Fruit fly (Drosophila melanogaster) whole organism, pupa: ENCODE results near the gene CG33270.

Source experiments
- CG10348 ChIP-seq: fragments of 200-800 bp; sonication (Bioruptor generic); IDR thresholded peaks from 2 replicates; pipeline ENCODE4 v1.3.6; 2022; ENCODE audit warnings: missing biosample characterization, missing genetic modification characterization
- CG12605 ChIP-seq: fragments of 200-800 bp; sonication (Bioruptor generic); IDR thresholded peaks from 2 replicates; pipeline ENCODE4 v1.3.6; 2022; ENCODE audit warnings: missing biosample characterization, missing genetic modification characterization
- CG13204 ChIP-seq: fragments of 200-800 bp; sonication (Bioruptor generic); optimal IDR thresholded peaks from 2 replicates; lab custom pipeline; 2018; ENCODE audit warnings: missing biosample characterization, mild to moderate bottlenecking, missing genetic modification characterization, moderate library complexity
- CG14655 ChIP-seq: fragments of 200-800 bp; sonication (Bioruptor generic); optimal IDR thresholded peaks from 3 replicates; lab custom pipeline; 2017; ENCODE audit warnings: mild to moderate bottlenecking, missing biosample characterization, missing genetic modification reagents, missing genetic modification characterization
- CG15710 ChIP-seq: fragments of 200-800 bp; sonication (Bioruptor generic); optimal IDR thresholded peaks from 2 replicates; lab custom pipeline; 2018; ENCODE audit warnings: missing biosample characterization, mild to moderate bottlenecking, missing genetic modification characterization, moderate library complexity
- CG17806 ChIP-seq: fragments of 200-800 bp; sonication (Bioruptor generic); optimal IDR thresholded peaks from 2 replicates; lab custom pipeline; 2018; ENCODE audit warnings: missing biosample characterization, mild to moderate bottlenecking, missing genetic modification characterization, moderate library complexity
- CG32121 ChIP-seq: fragments of 200-800 bp; sonication (Bioruptor generic); IDR thresholded peaks from 2 replicates; pipeline ENCODE4 v1.3.6; 2022; ENCODE audit warnings: missing biosample characterization, missing genetic modification characterization
- CG34367 ChIP-seq: fragments of 200-800 bp; sonication (Bioruptor generic); optimal IDR thresholded peaks from 2 replicates; lab custom pipeline; 2018; ENCODE audit warnings: missing biosample characterization, mild to moderate bottlenecking, missing genetic modification characterization
- CG4496 ChIP-seq: fragments of 200-800 bp; sonication (Bioruptor generic); IDR thresholded peaks from 3 replicates; pipeline ENCODE4 v1.3.6; 2022; ENCODE audit warnings: missing biosample characterization, missing genetic modification characterization
- CG8159 ChIP-seq: fragments of 200-800 bp; sonication (Bioruptor generic); optimal IDR thresholded peaks from 3 replicates; lab custom pipeline; 2018; ENCODE audit warnings: missing biosample characterization, mild to moderate bottlenecking, missing genetic modification characterization, moderate library complexity
- CG8301 ChIP-seq: fragments of 200-800 bp; sonication (Bioruptor generic); optimal IDR thresholded peaks from 2 replicates; lab custom pipeline; 2018; ENCODE audit warnings: missing biosample characterization, mild to moderate bottlenecking, missing genetic modification characterization
- CG9948 ChIP-seq: fragments of 200-800 bp; sonication (Bioruptor generic); optimal IDR thresholded peaks from 2 replicates; lab custom pipeline; 2018; ENCODE audit warnings: missing biosample characterization, mild to moderate bottlenecking, missing genetic modification characterization, moderate library complexity
- D1 ChIP-seq: fragments of 200-800 bp; sonication (Bioruptor generic); optimal IDR thresholded peaks from 2 replicates; lab custom pipeline; 2018; ENCODE audit warnings: missing biosample characterization, mild to moderate bottlenecking, missing genetic modification characterization, moderate library complexity
- EcR ChIP-seq: fragments of 200-800 bp; sonication (Bioruptor generic); optimal IDR thresholded peaks from 3 replicates; lab custom pipeline; 2019; ENCODE audit warnings: missing biosample characterization, missing genetic modification characterization, mild to moderate bottlenecking, moderate library complexity, missing genetic modification reagents
- Ets98B ChIP-seq: fragments of 200-800 bp; sonication (Bioruptor generic); IDR thresholded peaks from 2 replicates; pipeline ENCODE4 v1.3.6; 2022; ENCODE audit warnings: missing biosample characterization, missing genetic modification characterization
- Pif1A ChIP-seq: fragments of 200-800 bp; sonication (Bioruptor generic); optimal IDR thresholded peaks from 3 replicates; lab custom pipeline; 2016; ENCODE audit warnings: missing biosample characterization, missing genetic modification characterization
- Pif1B ChIP-seq: fragments of 200-800 bp; sonication (Bioruptor generic); optimal IDR thresholded peaks from 3 replicates; lab custom pipeline; 2016; ENCODE audit warnings: missing biosample characterization, missing genetic modification characterization
- Snoo ChIP-seq: fragments of 200-800 bp; sonication (Bioruptor generic); optimal IDR thresholded peaks from 3 replicates; lab custom pipeline; 2017; ENCODE audit warnings: missing biosample characterization, mild to moderate bottlenecking, missing genetic modification characterization, inconsistent platforms
- fd96Ca ChIP-seq: fragments of 200-800 bp; sonication (Bioruptor generic); IDR thresholded peaks from 3 replicates; pipeline ENCODE4 v1.3.6; 2022; ENCODE audit warnings: missing biosample characterization, missing genetic modification characterization
- gl ChIP-seq: fragments of 200-800 bp; sonication (Bioruptor generic); optimal IDR thresholded peaks from 2 replicates; lab custom pipeline; 2018; ENCODE audit warnings: missing biosample characterization, mild to moderate bottlenecking, missing genetic modification characterization
- rn ChIP-seq: fragments of 200-800 bp; sonication (Bioruptor generic); IDR thresholded peaks from 2 replicates; pipeline ENCODE4 v1.3.6; 2022; ENCODE audit warnings: missing biosample characterization, missing genetic modification characterization

CG33270 gene

DNA sequence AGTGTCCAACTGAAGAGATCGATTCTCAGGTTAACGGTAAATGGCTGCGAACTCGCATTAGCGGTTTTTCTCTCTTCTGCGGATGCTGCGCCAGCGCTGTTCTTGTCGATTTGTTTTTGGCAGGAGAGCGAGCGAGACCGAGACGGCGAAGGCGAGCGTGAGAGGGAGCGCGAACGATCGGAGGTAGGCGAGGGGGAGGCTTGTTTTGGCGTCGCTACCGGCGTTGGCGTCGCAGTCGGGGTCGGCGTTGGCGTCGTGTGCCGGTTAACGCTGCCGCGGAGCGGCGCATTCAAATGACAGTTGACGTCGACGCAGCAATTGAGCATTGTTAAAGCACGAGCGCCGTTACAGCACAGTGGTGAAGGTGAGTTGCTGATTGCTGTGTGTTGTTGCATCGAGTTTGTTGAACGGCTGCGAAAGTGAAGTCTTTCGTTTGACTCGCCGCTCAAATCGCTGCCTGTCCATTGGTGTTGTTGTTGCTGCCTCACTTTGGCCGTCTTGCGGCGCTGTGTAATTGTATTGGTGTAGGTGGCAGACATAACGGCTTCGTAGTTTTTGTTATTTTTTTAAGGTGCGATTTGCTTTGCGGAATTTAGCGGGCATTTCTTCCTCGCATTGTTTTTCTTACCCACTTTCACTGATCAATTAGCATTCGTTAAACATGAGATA is 8.5 kb upstream of the CG33270 start:
- TF ChIP-seq Pif1B (GFP tag; lab: Kevin White, UChicago) (no peak), Ets98B (no peak), CG4496 (peak; percentile 18; the same call in 1 of the 3 replicates), CG34367 (tag; lab: Kevin White, UChicago) (no peak), CG10348 (GFP tag; lab: Robert Waterston, UW) (no peak), CG17806 (tag; lab: Kevin White, UChicago) (no peak), CG32121 (0 out of 2 replicates have a peak, but pooled peaks have one; percentile 16), Pif1A (GFP tag; lab: Kevin White, UChicago) (no peak), CG14655 (GFP tag; lab: Kevin White, UChicago) (no peak), Snoo (tag; lab: Kevin White, UChicago) (no peak)

DNA sequence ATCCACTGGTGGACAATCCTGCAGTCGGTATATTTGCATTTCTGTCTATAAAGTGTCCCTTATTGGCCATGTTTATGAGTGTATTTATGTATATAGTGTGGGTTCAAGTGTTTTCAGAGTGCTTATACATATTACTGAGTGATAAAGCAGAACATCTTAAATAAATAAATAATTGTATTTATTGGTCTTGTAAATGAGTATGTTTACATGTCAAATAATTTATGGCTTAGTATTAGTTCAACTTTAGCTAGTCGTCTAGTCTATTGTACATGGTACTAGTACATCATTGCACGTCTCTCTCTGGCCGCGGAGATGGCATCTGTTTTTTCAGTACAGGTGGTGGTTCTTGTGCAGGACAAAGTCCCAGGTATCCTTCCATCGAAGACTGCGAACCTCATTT is 5.5 kb upstream of the CG33270 start, which contains the start of gene CG32086:
Gene CG32086 (minus strand): TSS at position 101 of the 400 bp plus-strand sequence.
- no peak for TF ChIP-seq CG34367 (tag; lab: Kevin White, UChicago)
- no peak for TF ChIP-seq CG4496
- TF ChIP-seq CG15710 (tag; lab: Kevin White, UChicago), result no peak

DNA sequence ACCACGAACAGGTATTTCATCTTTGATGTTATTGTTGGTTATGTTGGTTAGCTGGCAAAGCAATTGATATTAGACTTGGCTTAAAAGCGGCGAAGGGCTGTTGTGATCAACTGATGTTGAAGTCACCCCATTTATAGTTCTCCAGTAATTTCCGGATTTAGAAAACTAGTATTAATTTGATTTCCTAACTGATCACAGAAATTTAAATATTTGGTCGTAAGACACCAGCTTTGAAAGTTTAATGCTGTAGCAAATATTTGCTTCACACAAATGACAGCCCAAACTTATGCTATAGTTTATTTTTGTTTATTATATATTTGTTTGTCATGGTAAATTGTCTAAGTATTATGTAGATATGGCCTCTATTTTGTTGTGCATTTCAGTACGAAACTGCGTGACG is 3.7 kb upstream of the CG33270 start, which contains the start of gene CG33269:
Gene CG33269 (minus strand): TSS at position 101 of the 400 bp plus-strand sequence.
- TF ChIP-seq CG9948 (tag; lab: Kevin White, UChicago) (no peak), rn (GFP tag; lab: Robert Waterston, UW) (no peak), Pif1B (GFP tag; lab: Kevin White, UChicago) (no peak), D1 (tag; lab: Kevin White, UChicago) (no peak), CG32121 (no peak), Pif1A (GFP tag; lab: Kevin White, UChicago) (no peak), Snoo (tag; lab: Kevin White, UChicago) (no peak), CG8301 (tag; lab: Kevin White, UChicago) (no peak), EcR (GFP tag; lab: Kevin White, UChicago) (no peak), CG4496 (no peak), CG34367 (tag; lab: Kevin White, UChicago) (no peak), CG10348 (GFP tag; lab: Robert Waterston, UW) (no peak)

DNA sequence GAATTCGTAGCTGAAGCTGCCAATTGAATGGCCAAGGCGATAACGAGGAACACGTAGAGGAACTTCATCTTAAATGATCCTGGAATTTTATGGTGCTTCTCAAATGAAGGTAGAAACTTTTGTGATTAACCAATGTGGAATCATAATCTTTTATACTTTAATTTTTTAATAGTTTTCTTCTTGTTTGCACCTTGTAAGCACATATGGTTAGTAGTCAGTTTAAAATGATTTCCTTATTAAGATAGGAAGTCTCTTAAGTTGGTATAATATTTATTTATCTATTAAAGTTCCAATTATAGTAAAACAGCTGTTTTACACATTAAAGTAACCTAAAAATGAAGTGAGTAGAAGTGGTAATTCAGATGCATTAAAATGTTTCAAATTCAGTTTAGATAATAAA is 2.5 kb upstream of the CG33270 start, which contains the start of gene CG43391:
Gene CG43391 (minus strand): TSS at position 101 of the 400 bp plus-strand sequence.
- no peak for TF ChIP-seq EcR (GFP tag; lab: Kevin White, UChicago)
- no peak for TF ChIP-seq CG13204 (GFP tag; lab: Kevin White, UChicago)
- TF ChIP-seq CG8301 (tag; lab: Kevin White, UChicago), result no peak
- no peak for TF ChIP-seq Pif1A (GFP tag; lab: Kevin White, UChicago)
- no peak for TF ChIP-seq CG14655 (GFP tag; lab: Kevin White, UChicago)
- no peak for TF ChIP-seq CG34367 (tag; lab: Kevin White, UChicago)
- no peak for TF ChIP-seq CG9948 (tag; lab: Kevin White, UChicago)
- TF ChIP-seq Snoo (tag; lab: Kevin White, UChicago), result no peak
- no peak for TF ChIP-seq CG32121
- TF ChIP-seq CG15710 (tag; lab: Kevin White, UChicago), result no peak
- TF ChIP-seq Ets98B, result no peak

DNA sequence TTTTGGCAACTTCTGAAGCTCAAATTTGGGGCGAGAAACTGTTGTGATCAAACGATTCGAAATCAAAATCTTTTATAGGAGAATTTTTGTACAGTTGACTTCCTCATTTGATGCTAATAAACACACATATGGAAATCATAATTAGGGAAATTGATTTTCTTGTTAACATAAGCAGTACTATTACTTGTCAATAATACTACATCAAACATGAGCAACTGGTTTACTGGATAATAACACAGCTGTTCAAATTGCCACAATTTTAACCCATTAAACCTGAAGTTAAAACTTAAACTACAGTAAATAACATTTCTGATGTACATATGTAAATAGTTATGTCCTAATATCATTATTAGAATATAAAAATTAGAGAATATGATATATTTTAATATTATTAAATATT is 1.5 kb upstream of the CG33270 start, which contains the start of gene CG43390:
Gene CG43390 (minus strand): TSS at position 32 of the 400 bp plus-strand sequence.
- TF ChIP-seq CG4496, result no peak
- TF ChIP-seq CG14655 (GFP tag; lab: Kevin White, UChicago), result no peak
- no peak for TF ChIP-seq rn (GFP tag; lab: Robert Waterston, UW)
- no peak for TF ChIP-seq Snoo (tag; lab: Kevin White, UChicago)
- TF ChIP-seq CG17806 (tag; lab: Kevin White, UChicago), result no peak
- TF ChIP-seq fd96Ca (GFP tag; lab: Robert Waterston, UW), result no peak
- no peak for TF ChIP-seq gl (tag; lab: Kevin White, UChicago)
- TF ChIP-seq, all 21 proteins: peak for 0

DNA sequence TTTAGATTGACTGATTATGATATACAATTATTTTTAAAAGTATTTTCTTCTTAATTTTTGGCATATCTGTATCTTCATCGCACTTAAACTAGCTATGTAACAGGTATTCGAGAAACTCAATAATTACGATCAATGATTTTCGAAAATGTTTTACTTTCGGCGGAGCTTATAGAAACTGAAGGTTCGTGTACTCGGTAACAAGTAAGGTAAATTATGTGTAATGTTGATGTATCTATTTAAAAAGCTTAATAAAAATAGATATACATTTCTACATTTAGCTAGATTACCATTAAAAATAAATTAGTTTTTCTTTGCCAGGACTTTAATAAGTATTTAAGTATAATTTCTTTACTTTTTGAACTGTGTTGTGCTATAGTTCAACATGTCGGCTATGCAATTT is 424 bp upstream of the CG33270 start:
- TF ChIP-seq CG4496 (no peak), D1 (tag; lab: Kevin White, UChicago) (peak; percentile 70)

DNA sequence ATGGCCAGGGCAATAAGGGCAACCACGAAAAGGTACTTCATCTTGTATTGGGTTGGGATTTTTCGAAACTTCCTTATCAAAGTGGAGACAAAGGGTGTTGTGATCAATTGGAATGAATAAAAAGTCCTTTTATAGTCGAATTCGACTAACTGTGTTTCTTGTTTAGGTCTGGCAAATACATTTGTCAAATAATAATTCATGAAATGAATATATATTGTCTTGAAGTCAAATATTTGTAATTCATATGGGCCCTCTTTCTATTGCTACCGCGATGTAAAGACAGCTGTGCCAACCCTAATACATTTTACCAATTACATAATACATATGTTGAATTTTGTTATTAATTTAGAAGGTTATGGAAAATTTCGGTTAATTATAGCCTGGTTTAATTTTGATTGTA is 1.0 kb downstream of the CG33270 start, which contains the start of gene CG33271:
Gene CG33271 (minus strand): TSS at position 101 of the 400 bp plus-strand sequence.
- no peak for TF ChIP-seq CG10348 (GFP tag; lab: Robert Waterston, UW)
- TF ChIP-seq fd96Ca (GFP tag; lab: Robert Waterston, UW), result no peak
- TF ChIP-seq CG14655 (GFP tag; lab: Kevin White, UChicago), result no peak
- no peak for TF ChIP-seq EcR (GFP tag; lab: Kevin White, UChicago)
- no peak for TF ChIP-seq CG15710 (tag; lab: Kevin White, UChicago)
- TF ChIP-seq CG8159 (tag; lab: Kevin White, UChicago), result no peak
- no peak for TF ChIP-seq CG9948 (tag; lab: Kevin White, UChicago)
- TF ChIP-seq CG12605 (GFP tag; lab: Robert Waterston, UW), result no peak
- TF ChIP-seq CG13204 (GFP tag; lab: Kevin White, UChicago), result no peak
